Worm (Caenorhabditis elegans): ENCODE measurements around the gene F26G5.1.

Gene F26G5.1

ce11 chrV:4951434-4951833 lies 23.8 kb upstream of the F26G5.1 start, which contains the start of gene str-207:
Gene str-207 (plus strand): TSS chrV:4951734.
- no peak for TF ChIP-seq ref-1 (GFP tag; conservative IDR thresholded peaks at IDR 0.05)
- no peak for TF ChIP-seq ztf-29 (GFP tag; IDR thresholded peaks at IDR 0.05)
- no peak for TF ChIP-seq T22C8.4 (GFP tag; IDR thresholded peaks at IDR 0.05)
- TF ChIP-seq med-1 (GFP tag; optimal IDR thresholded peaks at IDR 0.05; ENCODE audit: insufficient read depth), result no peak
- no peak for TF ChIP-seq tab-1 (GFP tag; IDR thresholded peaks at IDR 0.05)
- TF ChIP-seq ztf-23 (GFP tag; IDR thresholded peaks at IDR 0.05), result no peak
- no peak for TF ChIP-seq cog-1 (tag; optimal IDR thresholded peaks at IDR 0.05)
- TF ChIP-seq klf-2 (GFP tag; conservative IDR thresholded peaks at IDR 0.05), result no peak
- TF ChIP-seq flt-1 (GFP tag; IDR thresholded peaks at IDR 0.05), result no peak

ce11 chrV:4956529-4956928 lies 18.7 kb upstream of the F26G5.1 start, which contains the start of gene str-208:
Gene str-208 (plus strand): TSS chrV:4956829.
- TF ChIP-seq tab-1 (GFP tag; IDR thresholded peaks at IDR 0.05) (no peak), cog-1 (tag; optimal IDR thresholded peaks at IDR 0.05) (no peak), klf-2 (GFP tag; conservative IDR thresholded peaks at IDR 0.05) (no peak), med-1 (GFP tag; optimal IDR thresholded peaks at IDR 0.05; ENCODE audit: insufficient read depth) (no peak), ztf-29 (GFP tag; IDR thresholded peaks at IDR 0.05) (no peak), ref-1 (GFP tag; conservative IDR thresholded peaks at IDR 0.05) (no peak), T22C8.4 (GFP tag; IDR thresholded peaks at IDR 0.05) (no peak), flt-1 (GFP tag; IDR thresholded peaks at IDR 0.05) (no peak), ztf-23 (GFP tag; IDR thresholded peaks at IDR 0.05) (no peak)

- TF ChIP-seq med-1 (GFP tag; optimal IDR thresholded peaks at IDR 0.05; ENCODE audit: insufficient read depth), result no peak
- TF ChIP-seq ztf-29 (GFP tag; IDR thresholded peaks at IDR 0.05), result no peak
- TF ChIP-seq flt-1 (GFP tag; IDR thresholded peaks at IDR 0.05), result no peak
- TF ChIP-seq ztf-23 (GFP tag; IDR thresholded peaks at IDR 0.05), result no peak
- no peak for TF ChIP-seq tab-1 (GFP tag; IDR thresholded peaks at IDR 0.05)
- TF ChIP-seq ref-1 (GFP tag; conservative IDR thresholded peaks at IDR 0.05), result no peak
- TF ChIP-seq cog-1 (tag; optimal IDR thresholded peaks at IDR 0.05), result no peak
Observed at ce11 chrV:4957619-4958018, 17.7 kb upstream of the F26G5.1 start.

ce11 chrV:4960686-4961085 lies 14.6 kb upstream of the F26G5.1 start:
- no peak for TF ChIP-seq T22C8.4 (GFP tag; IDR thresholded peaks at IDR 0.05)
- no peak for TF ChIP-seq ref-1 (GFP tag; conservative IDR thresholded peaks at IDR 0.05)
- TF ChIP-seq med-1 (GFP tag; optimal IDR thresholded peaks at IDR 0.05; ENCODE audit: insufficient read depth), result no peak
- no peak for TF ChIP-seq ztf-29 (GFP tag; IDR thresholded peaks at IDR 0.05)
- TF ChIP-seq ztf-23 (GFP tag; IDR thresholded peaks at IDR 0.05), result no peak
- no peak for TF ChIP-seq flt-1 (GFP tag; IDR thresholded peaks at IDR 0.05)
- no peak for TF ChIP-seq tab-1 (GFP tag; IDR thresholded peaks at IDR 0.05)
- 0 out of 2 replicates have a peak, but pooled peaks have one; percentile 22 for TF ChIP-seq klf-2 (GFP tag; conservative IDR thresholded peaks at IDR 0.05)

ce11 chrV:4962968-4963367 lies 12.3 kb upstream of the F26G5.1 start, which contains the start of gene tam-1:
Gene tam-1 (minus strand): TSS chrV:4963102.
- TF ChIP-seq tab-1 (GFP tag; IDR thresholded peaks at IDR 0.05) (no peak), T22C8.4 (GFP tag; IDR thresholded peaks at IDR 0.05) (peak; percentile 50; the same call in 1 of the 2 replicates), ztf-29 (GFP tag; IDR thresholded peaks at IDR 0.05) (0 out of 2 replicates have a peak, but pooled peaks have one; percentile 9), cog-1 (tag; optimal IDR thresholded peaks at IDR 0.05) (no peak), ref-1 (GFP tag; conservative IDR thresholded peaks at IDR 0.05) (no peak), klf-2 (GFP tag; conservative IDR thresholded peaks at IDR 0.05) (no peak), flt-1 (GFP tag; IDR thresholded peaks at IDR 0.05) (no peak), med-1 (GFP tag; optimal IDR thresholded peaks at IDR 0.05; ENCODE audit: insufficient read depth) (no peak), ztf-23 (GFP tag; IDR thresholded peaks at IDR 0.05) (no peak)

ce11 chrV:4963606-4964005 lies 11.7 kb upstream of the F26G5.1 start:
- TF ChIP-seq tab-1 (GFP tag; IDR thresholded peaks at IDR 0.05), result no peak
- no peak for TF ChIP-seq ref-1 (GFP tag; conservative IDR thresholded peaks at IDR 0.05)
- TF ChIP-seq med-1 (GFP tag; optimal IDR thresholded peaks at IDR 0.05; ENCODE audit: insufficient read depth), result no peak
- no peak for TF ChIP-seq ztf-29 (GFP tag; IDR thresholded peaks at IDR 0.05)
- TF ChIP-seq ztf-23 (GFP tag; IDR thresholded peaks at IDR 0.05), result no peak
- TF ChIP-seq T22C8.4 (GFP tag; IDR thresholded peaks at IDR 0.05), result no peak
- no peak for TF ChIP-seq flt-1 (GFP tag; IDR thresholded peaks at IDR 0.05)
- TF ChIP-seq cog-1 (tag; optimal IDR thresholded peaks at IDR 0.05), result no peak
- TF ChIP-seq klf-2 (GFP tag; conservative IDR thresholded peaks at IDR 0.05), result no peak

- no peak for TF ChIP-seq klf-2 (GFP tag; conservative IDR thresholded peaks at IDR 0.05)
- 0 out of 2 replicates have a peak, but pooled peaks have one; percentile 64 for TF ChIP-seq tab-1 (GFP tag; IDR thresholded peaks at IDR 0.05)
- no peak for TF ChIP-seq med-1 (GFP tag; optimal IDR thresholded peaks at IDR 0.05; ENCODE audit: insufficient read depth)
- TF ChIP-seq ztf-29 (GFP tag; IDR thresholded peaks at IDR 0.05), result no peak
- no peak for TF ChIP-seq ref-1 (GFP tag; conservative IDR thresholded peaks at IDR 0.05)
- peak; percentile 27 for TF ChIP-seq cog-1 (tag; optimal IDR thresholded peaks at IDR 0.05)
- TF ChIP-seq ztf-23 (GFP tag; IDR thresholded peaks at IDR 0.05), result no peak
- no peak for TF ChIP-seq flt-1 (GFP tag; IDR thresholded peaks at IDR 0.05)
- no peak for TF ChIP-seq T22C8.4 (GFP tag; IDR thresholded peaks at IDR 0.05)
Observed at ce11 chrV:4964020-4964635, 11.2 kb upstream of the F26G5.1 start.

- TF ChIP-seq klf-2 (GFP tag; conservative IDR thresholded peaks at IDR 0.05) (no peak), ztf-29 (GFP tag; IDR thresholded peaks at IDR 0.05) (no peak), med-1 (GFP tag; optimal IDR thresholded peaks at IDR 0.05; ENCODE audit: insufficient read depth) (no peak), cog-1 (tag; optimal IDR thresholded peaks at IDR 0.05) (no peak), flt-1 (GFP tag; IDR thresholded peaks at IDR 0.05) (no peak), tab-1 (GFP tag; IDR thresholded peaks at IDR 0.05) (no peak), T22C8.4 (GFP tag; IDR thresholded peaks at IDR 0.05) (no peak), ref-1 (GFP tag; conservative IDR thresholded peaks at IDR 0.05) (no peak), ztf-23 (GFP tag; IDR thresholded peaks at IDR 0.05) (no peak)
Observed at ce11 chrV:4964671-4965420, 10.4 kb upstream of the F26G5.1 start.

ce11 chrV:4965790-4966189 lies 9.5 kb upstream of the F26G5.1 start:
- TF ChIP-seq tab-1 (GFP tag; IDR thresholded peaks at IDR 0.05) (no peak), flt-1 (GFP tag; IDR thresholded peaks at IDR 0.05) (no peak), T22C8.4 (GFP tag; IDR thresholded peaks at IDR 0.05) (no peak), ref-1 (GFP tag; conservative IDR thresholded peaks at IDR 0.05) (no peak), ztf-29 (GFP tag; IDR thresholded peaks at IDR 0.05) (no peak)

Data from whole organism, midembryonic.